Worm (Caenorhabditis elegans) whole organism, L4 larva: ENCODE data around the gene C30F2.4.
"Not testable (repeated sequence)": the region's sequence is repeated elsewhere in the genome, so short reads cannot be mapped to it uniquely, and the experiment has no call there.

Source experiments
- R02D3.7 ChIP-seq: fragments of 150-350 bp; sonication (generic microtip); optimal IDR thresholded peaks from 3 replicates; lab custom pipeline; 2014; ENCODE audit warnings: missing biosample characterization, missing genetic modification characterization
- T26A8.4 ChIP-seq: fragments of 200-800 bp; sonication (Bioruptor generic); IDR thresholded peaks from 2 replicates; pipeline ENCODE4 v1.3.6; 2022; ENCODE audit warnings: missing genetic modification characterization, missing compliant biosample characterization
- Y5F2A.4 ChIP-seq: fragments of 200-800 bp; sonication (Bioruptor generic); optimal IDR thresholded peaks from 2 replicates; lab custom pipeline; 2018; ENCODE audit warnings: mild to moderate bottlenecking, missing genetic modification characterization, missing compliant biosample characterization
- Y75B8A.6 ChIP-seq: fragments of 200-800 bp; sonication (Bioruptor generic); IDR thresholded peaks from 2 replicates; pipeline ENCODE4 v1.3.6; 2022; ENCODE audit warnings: missing genetic modification reagents, missing genetic modification characterization, missing compliant biosample characterization
- ZK337.2 ChIP-seq: fragments of 200-800 bp; sonication (Bioruptor generic); IDR thresholded peaks from 2 replicates; pipeline ENCODE4 v1.3.6; 2022; ENCODE audit warnings: missing genetic modification reagents, missing genetic modification characterization, missing compliant biosample characterization
- ZK546.5 ChIP-seq, 2 experiments: sonication (generic microtip); optimal IDR thresholded peaks; 2 replicates each; lab custom pipeline; 2017; ENCODE audit warnings: missing biosample characterization in 2 of 2, missing genetic modification characterization in 2 of 2
- aha-1 ChIP-seq: fragments of 150-350 bp; peaks from one replicate; lab custom pipeline; 2014; ENCODE audit warnings: missing biosample characterization, missing genetic modification characterization
- ama-1 ChIP-seq: fragments of 150-350 bp; optimal IDR thresholded peaks from 2 replicates; lab custom pipeline; 2014; ENCODE audit warnings: inconsistent platforms, mixed read lengths
- ceh-32 ChIP-seq: sonication (generic microtip); optimal IDR thresholded peaks from 2 replicates; lab custom pipeline; 2016; ENCODE audit warnings: mild to moderate bottlenecking, missing genetic modification characterization, missing compliant biosample characterization; ENCODE audit not compliant: poor library complexity
- ceh-82 ChIP-seq: sonication (generic microtip); optimal IDR thresholded peaks from 2 replicates; lab custom pipeline; 2017; ENCODE audit warnings: missing biosample characterization, missing genetic modification characterization
- daf-12 ChIP-seq: fragments of 150-350 bp; optimal IDR thresholded peaks from 2 replicates; lab custom pipeline; 2014; ENCODE audit warnings: missing biosample characterization, missing genetic modification reagents, missing genetic modification characterization
- daf-16 ChIP-seq, 3 experiments: sonication (generic microtip); optimal IDR thresholded peaks; 2 replicates each; lab custom pipeline; 2016 to 2017; ENCODE audit warnings: missing genetic modification characterization in 3 of 3, missing genetic modification reagents in 3 of 3, mild to moderate bottlenecking in 2 of 3, missing compliant biosample characterization in 2 of 3, missing biosample characterization in 1 of 3, moderate library complexity in 1 of 3
- daf-19 ChIP-seq: fragments of 200-800 bp; sonication (Bioruptor generic); conservative IDR thresholded peaks from 2 replicates; pipeline ENCODE4 v1.3.6; 2022; ENCODE audit warnings: missing genetic modification characterization, missing compliant biosample characterization
- daf-8 ChIP-seq: fragments of 200-800 bp; sonication (Bioruptor generic); IDR thresholded peaks from 2 replicates; pipeline ENCODE4 v1.3.6; 2022; ENCODE audit warnings: missing genetic modification characterization, missing compliant biosample characterization
- dmd-6 ChIP-seq: fragments of 200-800 bp; sonication (Bioruptor generic); IDR thresholded peaks from 2 replicates; pipeline ENCODE4 v1.3.6; 2022; ENCODE audit warnings: missing genetic modification reagents, missing genetic modification characterization, missing compliant biosample characterization
- dmd-8 ChIP-seq: fragments of 200-800 bp; sonication (Bioruptor generic); IDR thresholded peaks from 2 replicates; pipeline ENCODE4 v1.3.6; 2022; ENCODE audit warnings: missing genetic modification characterization, missing compliant biosample characterization
- dmd-9 ChIP-seq: fragments of 200-800 bp; sonication (Bioruptor generic); IDR thresholded peaks from 2 replicates; pipeline ENCODE4 v1.3.6; 2022; ENCODE audit warnings: missing genetic modification reagents, missing genetic modification characterization, missing compliant biosample characterization
- dve-1 ChIP-seq: sonication (generic microtip); optimal IDR thresholded peaks from 2 replicates; lab custom pipeline; 2017; ENCODE audit warnings: antibody characterized with exemption, mild to moderate bottlenecking, missing genetic modification characterization, missing compliant biosample characterization; ENCODE audit not compliant: insufficient read depth
- egl-27 ChIP-seq: sonication (generic microtip); optimal IDR thresholded peaks from 3 replicates; lab custom pipeline; 2017; ENCODE audit warnings: missing biosample characterization, missing genetic modification reagents, missing genetic modification characterization
- fkh-10 ChIP-seq: fragments of 150-350 bp; optimal IDR thresholded peaks from 2 replicates; lab custom pipeline; 2014; ENCODE audit warnings: missing biosample characterization, missing genetic modification reagents, missing genetic modification characterization
- fos-1 ChIP-seq: fragments of 150-350 bp; optimal IDR thresholded peaks from 2 replicates; lab custom pipeline; 2014; ENCODE audit warnings: missing biosample characterization, missing genetic modification characterization
- gei-8 ChIP-seq: fragments of 200-800 bp; sonication (Bioruptor generic); optimal IDR thresholded peaks from 2 replicates; lab custom pipeline; 2018; ENCODE audit warnings: mild to moderate bottlenecking, missing genetic modification characterization, missing compliant biosample characterization
- hif-1 ChIP-seq, 2 experiments: sonication (generic microtip); optimal IDR thresholded peaks; 2 replicates each; lab custom pipeline; 2016 to 2017; ENCODE audit warnings: missing compliant biosample characterization in 2 of 2, missing genetic modification characterization in 2 of 2, missing genetic modification reagents in 2 of 2, missing genotype in 2 of 2, mild to moderate bottlenecking in 1 of 2
- hlh-11 ChIP-seq: fragments of 200-800 bp; sonication (Bioruptor generic); optimal IDR thresholded peaks from 2 replicates; lab custom pipeline; 2018; ENCODE audit warnings: mild to moderate bottlenecking, missing genetic modification characterization, missing compliant biosample characterization
- hlh-30 ChIP-seq: sonication (generic microtip); optimal IDR thresholded peaks from 2 replicates; lab custom pipeline; 2017; ENCODE audit warnings: antibody characterized with exemption, mild to moderate bottlenecking, missing genetic modification characterization, missing compliant biosample characterization; ENCODE audit not compliant: insufficient read depth
- hmg-1.1 ChIP-seq: fragments of 200-800 bp; sonication (Bioruptor generic); IDR thresholded peaks from 2 replicates; pipeline ENCODE4 v1.3.6; 2022; ENCODE audit warnings: missing genetic modification reagents, missing genetic modification characterization, missing compliant biosample characterization
- lin-15B ChIP-seq: fragments of 150-350 bp; sonication (generic microtip); optimal IDR thresholded peaks from 3 replicates; lab custom pipeline; 2014; ENCODE audit warnings: missing biosample characterization, missing genetic modification characterization
- lin-39 ChIP-seq: fragments of 150-350 bp; optimal IDR thresholded peaks from 2 replicates; lab custom pipeline; 2014; ENCODE audit warnings: missing biosample characterization, missing genetic modification reagents, missing genetic modification characterization
- madf-9 ChIP-seq: fragments of 200-800 bp; sonication (Bioruptor generic); conservative IDR thresholded peaks from 2 replicates; pipeline ENCODE4 v1.3.6; 2022; ENCODE audit warnings: missing genetic modification reagents, missing genetic modification characterization, missing compliant biosample characterization
- mdt-29 ChIP-seq: fragments of 200-800 bp; sonication (Bioruptor generic); IDR thresholded peaks from 2 replicates; pipeline ENCODE4 v1.3.6; 2022; ENCODE audit warnings: missing genetic modification reagents, missing genetic modification characterization, missing compliant biosample characterization
- mep-1 ChIP-seq: fragments of 150-350 bp; sonication (generic microtip); optimal IDR thresholded peaks from 3 replicates; lab custom pipeline; 2014; ENCODE audit warnings: missing biosample characterization, missing genetic modification characterization
- mes-2 ChIP-seq: sonication (generic microtip); optimal IDR thresholded peaks from 2 replicates; lab custom pipeline; 2016; ENCODE audit warnings: missing genotype, mild to moderate bottlenecking, missing genetic modification characterization, missing compliant biosample characterization; ENCODE audit not compliant: poor library complexity, severe bottlenecking
- nhr-10 ChIP-seq: fragments of 150-350 bp; optimal IDR thresholded peaks from 2 replicates; lab custom pipeline; 2014; ENCODE audit warnings: missing biosample characterization, missing genetic modification characterization
- nhr-102 ChIP-seq: sonication (generic microtip); optimal IDR thresholded peaks from 2 replicates; lab custom pipeline; 2016; ENCODE audit warnings: mild to moderate bottlenecking, missing genetic modification characterization, moderate library complexity, missing compliant biosample characterization
- nhr-11 ChIP-seq: fragments of 150-350 bp; optimal IDR thresholded peaks from 2 replicates; lab custom pipeline; 2014; ENCODE audit warnings: missing biosample characterization, missing genetic modification characterization
- nhr-237 ChIP-seq: sonication (generic microtip); optimal IDR thresholded peaks from 2 replicates; lab custom pipeline; 2017; ENCODE audit warnings: missing biosample characterization, missing genetic modification characterization
- nhr-25 ChIP-seq: sonication (generic microtip); optimal IDR thresholded peaks from 2 replicates; lab custom pipeline; 2017; ENCODE audit warnings: missing genetic modification characterization, mild to moderate bottlenecking, missing compliant biosample characterization, antibody characterized with exemption, moderate library complexity, borderline replicate concordance; ENCODE audit not compliant: insufficient read depth
- nhr-6 ChIP-seq: fragments of 150-350 bp; optimal IDR thresholded peaks from 2 replicates; lab custom pipeline; 2014; ENCODE audit warnings: missing biosample characterization, missing genetic modification characterization
- nhr-77 ChIP-seq: fragments of 150-350 bp; optimal IDR thresholded peaks from 2 replicates; lab custom pipeline; 2014; ENCODE audit warnings: missing biosample characterization, missing genetic modification characterization
- php-3 ChIP-seq: fragments of 200-800 bp; sonication (Bioruptor generic); IDR thresholded peaks from 2 replicates; pipeline ENCODE4 v1.3.6; 2022; ENCODE audit warnings: missing genetic modification reagents, missing genetic modification characterization, missing compliant biosample characterization
- rbr-2 ChIP-seq: sonication (generic microtip); optimal IDR thresholded peaks from 2 replicates; lab custom pipeline; 2016; ENCODE audit warnings: missing genotype, missing genetic modification characterization, missing compliant biosample characterization
- snpc-1.2 ChIP-seq: fragments of 200-800 bp; sonication (Bioruptor generic); IDR thresholded peaks from 2 replicates; pipeline ENCODE4 v1.3.6; 2022; ENCODE audit warnings: missing genetic modification reagents, missing genetic modification characterization, missing compliant biosample characterization
- unc-39 ChIP-seq: sonication (generic microtip); optimal IDR thresholded peaks from 2 replicates; lab custom pipeline; 2017; ENCODE audit warnings: missing biosample characterization, missing genetic modification characterization
- vab-7 ChIP-seq: fragments of 200-800 bp; sonication (Bioruptor generic); IDR thresholded peaks from 2 replicates; pipeline ENCODE4 v1.3.6; 2022; ENCODE audit warnings: missing genetic modification reagents, missing genetic modification characterization, missing compliant biosample characterization
- ztf-11 ChIP-seq: fragments of 150-350 bp; optimal IDR thresholded peaks from 2 replicates; lab custom pipeline; 2014; ENCODE audit warnings: missing biosample characterization, missing genetic modification characterization
- ztf-7 ChIP-seq: fragments of 150-350 bp; optimal IDR thresholded peaks from 2 replicates; lab custom pipeline; 2014; ENCODE audit warnings: missing biosample characterization, missing genetic modification characterization

The C30F2.4 gene

ce11 chrX:16062385-16062784 lies 14.0 kb downstream of the C30F2.4 start, which contains the start of gene T27A8.3:
TSS of gene T27A8.3 (plus strand) at chrX:16062685.
- TF ChIP-seq nhr-237 (tag; lab: Kevin White, UChicago); lin-39 (tag; lab: Kevin White, UChicago); vab-7 (GFP tag; lab: Robert Waterston, UW): not testable (repeated sequence)

ce11 chrX:16058845-16059244 lies 17.5 kb downstream of the C30F2.4 start, which contains the start of gene T27A8.2:
TSS of gene T27A8.2 (minus strand) at chrX:16058945.
- TF ChIP-seq mep-1 (no peak), snpc-1.2 (GFP tag; lab: Robert Waterston, UW) (no peak), dmd-6 (GFP tag; lab: Robert Waterston, UW) (no peak), lin-15B (tag; lab: Kevin White, UChicago) (no peak), dve-1 (tag; lab: Kevin White, UChicago) (no peak), daf-12 (tag; lab: Kevin White, UChicago) (no peak), R02D3.7 (tag; lab: Kevin White, UChicago) (no peak), mdt-29 (GFP tag; lab: Robert Waterston, UW) (no peak), php-3 (GFP tag; lab: Robert Waterston, UW) (no peak), Y75B8A.6 (no peak), rbr-2 (tag; lab: Kevin White, UChicago) (no peak), hlh-11 (no peak), daf-8 (GFP tag; lab: Robert Waterston, UW) (no peak), ztf-11 (tag; lab: Kevin White, UChicago) (no peak)

ce11 chrX:16056404-16056803 lies 20.0 kb downstream of the C30F2.4 start:
- peak; percentile 97 for TF ChIP-seq nhr-11 (tag; lab: Kevin White, UChicago)
- peak; percentile 99 for TF ChIP-seq fkh-10
- TF ChIP-seq mep-1, result peak; percentile 99
- TF ChIP-seq fos-1 (tag; lab: Kevin White, UChicago), result peak; percentile 89
- peak; percentile 96 for TF ChIP-seq mes-2 (tag; lab: Kevin White, UChicago)
- TF ChIP-seq ZK337.2, result peak; percentile 88
- peak; percentile 76 for TF ChIP-seq Y75B8A.6
- peak; percentile 99 for TF ChIP-seq nhr-10 (tag; lab: Kevin White, UChicago)
- peak; percentile 94 for TF ChIP-seq vab-7 (GFP tag; lab: Robert Waterston, UW)
- TF ChIP-seq unc-39, result no peak
- peak; percentile 98 for TF ChIP-seq daf-19 (GFP tag; lab: Robert Waterston, UW)
- TF ChIP-seq ceh-82 (tag; lab: Kevin White, UChicago), result peak; percentile 58
- TF ChIP-seq madf-9 (GFP tag; lab: Robert Waterston, UW), result peak; percentile 94
- peak; percentile 98 for TF ChIP-seq aha-1
- TF ChIP-seq nhr-237 (tag; lab: Kevin White, UChicago), result peak; percentile 93
- TF ChIP-seq T26A8.4 (GFP tag; lab: Robert Waterston, UW), result peak; percentile 99
- peak; percentile 92 for TF ChIP-seq nhr-25 (tag; lab: Kevin White, UChicago)
- TF ChIP-seq ama-1 (lab: Kevin White, UChicago), result no peak
- TF ChIP-seq rbr-2 (tag; lab: Kevin White, UChicago), result peak; percentile 99
- TF ChIP-seq egl-27 (tag; lab: Kevin White, UChicago), result no peak
- peak; percentile 74 to 87 for TF ChIP-seq hif-1 (tag; optimal IDR thresholded peaks at IDR 0.05; lab: Kevin White, UChicago)
- TF ChIP-seq daf-12 (tag; lab: Kevin White, UChicago), result peak; percentile 7
- peak; percentile 99 for TF ChIP-seq dve-1 (tag; lab: Kevin White, UChicago)
- peak; percentile 100 for TF ChIP-seq hmg-1.1 (GFP tag; lab: Robert Waterston, UW)
- peak; percentile 93 for TF ChIP-seq hlh-30 (tag; lab: Kevin White, UChicago)
- TF ChIP-seq dmd-9, result 0 out of 2 replicates have a peak, but pooled peaks have one; percentile 70
- TF ChIP-seq gei-8, result peak; percentile 91
- TF ChIP-seq ztf-7 (tag; lab: Kevin White, UChicago), result peak; percentile 92
- TF ChIP-seq dmd-8 (GFP tag; lab: Robert Waterston, UW), result 0 out of 2 replicates have a peak, but pooled peaks have one; percentile 55
- peak; percentile 99 for TF ChIP-seq nhr-102 (tag; lab: Kevin White, UChicago)
- peak; percentile 18 to 80 for TF ChIP-seq ZK546.5 (tag; optimal IDR thresholded peaks at IDR 0.05; lab: Kevin White, UChicago)
- peak; percentile 94 to 99 for TF ChIP-seq daf-16 (GFP tag; optimal IDR thresholded peaks at IDR 0.05; lab: Kevin White, UChicago)
- TF ChIP-seq daf-16 (tag; optimal IDR thresholded peaks at IDR 0.05; lab: Kevin White, UChicago), result peak; percentile 87
- TF ChIP-seq nhr-6 (tag; lab: Kevin White, UChicago), result peak; percentile 96
- TF ChIP-seq ceh-32 (tag; lab: Kevin White, UChicago), result peak; percentile 86
- TF ChIP-seq Y5F2A.4 (GFP tag; lab: Kevin White, UChicago), result peak; percentile 95
- peak; percentile 99 for TF ChIP-seq nhr-77 (tag; lab: Kevin White, UChicago)
